Fruit fly (Drosophila melanogaster): ENCODE measurements around the gene CG32750.
A peak's percentile ranks its signal among the peaks of the same experiment; 100 is the strongest.

CG32750 gene

DNA sequence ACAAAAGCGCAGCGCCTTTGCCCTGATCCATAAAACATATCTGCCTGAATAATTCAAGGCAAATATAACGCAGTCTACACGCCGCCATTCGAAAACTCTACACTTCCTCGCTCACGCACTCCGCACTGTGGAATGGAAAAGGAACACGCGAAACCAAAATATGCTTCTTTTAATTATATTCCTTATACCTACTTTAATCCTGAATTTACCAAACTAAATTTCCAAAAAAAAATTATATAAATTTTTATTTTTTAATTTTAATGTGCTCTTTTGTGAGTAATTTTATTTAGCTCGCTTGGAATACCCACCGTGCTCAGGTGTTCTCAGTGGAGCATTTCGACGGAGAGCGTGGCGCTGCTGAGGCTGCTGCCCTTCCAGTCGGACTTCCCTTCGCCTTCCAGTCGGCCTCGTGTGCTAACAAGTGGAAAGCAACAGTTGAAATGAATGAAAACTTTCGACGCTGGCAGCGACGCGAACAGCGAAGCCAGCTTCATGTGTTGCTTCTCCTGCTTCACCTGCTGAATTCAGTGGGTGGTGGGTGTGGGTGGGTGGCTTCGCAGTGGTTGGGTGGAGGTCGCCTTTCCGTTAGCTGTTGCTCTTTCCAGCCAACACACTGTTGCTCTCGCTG is 2.9 kb downstream of the CG32750 start (continued):
- TF ChIP-seq Fer3 (tag; optimal IDR thresholded peaks at IDR 0.05) (peak; percentile 84), Optix (GFP tag; IDR thresholded peaks at IDR 0.05) (peak; percentile 84), jigr1 (GFP tag; IDR thresholded peaks at IDR 0.05) (peak; percentile 54; the same call in 2 of the 3 replicates), Ada2b (GFP tag; IDR thresholded peaks at IDR 0.05) (peak; percentile 83), corto (GFP tag; optimal IDR thresholded peaks at IDR 0.05) (no peak), nerfin-1 (tag; optimal IDR thresholded peaks at IDR 0.05) (no peak), wdn (GFP tag; IDR thresholded peaks at IDR 0.05) (peak; percentile 82), sc (optimal IDR thresholded peaks at IDR 0.05) (no peak), sc (GFP tag; optimal IDR thresholded peaks at IDR 0.05) (peak; percentile 32), ERR (GFP tag; optimal IDR thresholded peaks at IDR 0.05) (no peak), CG17186 (GFP tag; optimal IDR thresholded peaks at IDR 0.05) (no peak), ro (GFP tag; IDR thresholded peaks at IDR 0.05) (peak; percentile 34; the same call in 1 of the 2 replicates), Atf-2 (GFP tag; optimal IDR thresholded peaks at IDR 0.05) (no peak), HLH3B (GFP tag; IDR thresholded peaks at IDR 0.05) (peak; percentile 91), Nf-YB (GFP tag; optimal IDR thresholded peaks at IDR 0.05) (peak; percentile 41), sug (tag; optimal IDR thresholded peaks at IDR 0.05) (peak; percentile 71), hb (GFP tag; IDR thresholded peaks at IDR 0.05; ENCODE audit: partially characterized antibody) (no peak), pb (GFP tag; optimal IDR thresholded peaks at IDR 0.05) (no peak), CG8089 (GFP tag; optimal IDR thresholded peaks at IDR 0.05) (no peak), CG7357 (GFP tag; IDR thresholded peaks at IDR 0.05) (peak; percentile 79), toy (GFP tag; IDR thresholded peaks at IDR 0.05) (peak; percentile 76), pfk (GFP tag; optimal IDR thresholded peaks at IDR 0.05) (no peak), CG7556 (GFP tag; optimal IDR thresholded peaks at IDR 0.05) (peak; percentile 86), kni (GFP tag; optimal IDR thresholded peaks at IDR 0.05) (no peak), HLH54F (GFP tag; optimal IDR thresholded peaks at IDR 0.05) (peak; percentile 27), CG10267 (tag; optimal IDR thresholded peaks at IDR 0.05) (peak; percentile 54), CG3726 (GFP tag; IDR thresholded peaks at IDR 0.05) (peak; percentile 85), Ptx1 (GFP tag; IDR thresholded peaks at IDR 0.05) (peak; percentile 95), CG6854 (GFP tag; optimal IDR thresholded peaks at IDR 0.05) (peak; percentile 75), CG10366 (GFP tag; IDR thresholded peaks at IDR 0.05) (peak; percentile 90), Lpt (GFP tag; optimal IDR thresholded peaks at IDR 0.05) (no peak), CG4424 (GFP tag; optimal IDR thresholded peaks at IDR 0.05) (peak; percentile 50), Atf3 (GFP tag; optimal IDR thresholded peaks at IDR 0.05) (no peak), CG1233 (GFP tag; optimal IDR thresholded peaks at IDR 0.05) (peak; percentile 60), kay (GFP tag; optimal IDR thresholded peaks at IDR 0.05) (peak; percentile 3), CG1529 (GFP tag; optimal IDR thresholded peaks at IDR 0.05) (peak; percentile 37), Dfd (GFP tag; optimal IDR thresholded peaks at IDR 0.05) (no peak), zf30C (GFP tag; optimal IDR thresholded peaks at IDR 0.05) (no peak), CG16813 (GFP tag; IDR thresholded peaks at IDR 0.05; ENCODE audit: partially characterized antibody) (no peak), CG12769 (tag; optimal IDR thresholded peaks at IDR 0.05) (no peak), ato (GFP tag; IDR thresholded peaks at IDR 0.05; ENCODE audit: partially characterized antibody) (no peak), grau (tag; optimal IDR thresholded peaks at IDR 0.05) (peak; percentile 80), CG6175 (GFP tag; IDR thresholded peaks at IDR 0.05) (peak; percentile 74), h (optimal IDR thresholded peaks at IDR 0.05) (no peak), Ssrp (tag; optimal IDR thresholded peaks at IDR 0.05) (peak; percentile 85), CG13296 (GFP tag; optimal IDR thresholded peaks at IDR 0.05) (peak; percentile 83), slp2 (GFP tag; optimal IDR thresholded peaks at IDR 0.05) (no peak), CG8359 (GFP tag; optimal IDR thresholded peaks at IDR 0.05; ENCODE audit: borderline replicate concordance) (peak; percentile 17), CG31441 (GFP tag; IDR thresholded peaks at IDR 0.05) (peak; percentile 89), fd3F (GFP tag; optimal IDR thresholded peaks at IDR 0.05) (peak; percentile 78), CG32772 (GFP tag; IDR thresholded peaks at IDR 0.05) (peak; percentile 87)
